Worm (Caenorhabditis elegans) whole organism, L3 larva: ENCODE results near the gene K11H3.2.

Source experiments
- lin-39 ChIP-seq: fragments of 150-350 bp; optimal IDR thresholded peaks from 2 replicates; lab custom pipeline; 2018; ENCODE audit warnings: missing biosample characterization, missing genetic modification reagents, missing genetic modification characterization
- nhr-11 ChIP-seq: fragments of 150-350 bp; optimal IDR thresholded peaks from 2 replicates; lab custom pipeline; 2014; ENCODE audit warnings: missing biosample characterization, missing genetic modification characterization
- nhr-12 ChIP-seq: fragments of 150-350 bp; optimal IDR thresholded peaks from 2 replicates; lab custom pipeline; 2014; ENCODE audit warnings: missing biosample characterization, missing genetic modification characterization
- pha-4 ChIP-seq: fragments of 150-350 bp; optimal IDR thresholded peaks from 2 replicates; lab custom pipeline; 2014; ENCODE audit warnings: missing biosample characterization, missing genetic modification reagents, missing genetic modification characterization
- pqm-1 ChIP-seq: fragments of 150-350 bp; optimal IDR thresholded peaks from 2 replicates; lab custom pipeline; 2017; ENCODE audit warnings: missing biosample characterization, missing genetic modification characterization, inconsistent platforms
- tbx-2 ChIP-seq: sonication (generic microtip); optimal IDR thresholded peaks from 2 replicates; lab custom pipeline; 2016; ENCODE audit warnings: mild to moderate bottlenecking, missing genetic modification characterization, missing compliant biosample characterization

DNA sequence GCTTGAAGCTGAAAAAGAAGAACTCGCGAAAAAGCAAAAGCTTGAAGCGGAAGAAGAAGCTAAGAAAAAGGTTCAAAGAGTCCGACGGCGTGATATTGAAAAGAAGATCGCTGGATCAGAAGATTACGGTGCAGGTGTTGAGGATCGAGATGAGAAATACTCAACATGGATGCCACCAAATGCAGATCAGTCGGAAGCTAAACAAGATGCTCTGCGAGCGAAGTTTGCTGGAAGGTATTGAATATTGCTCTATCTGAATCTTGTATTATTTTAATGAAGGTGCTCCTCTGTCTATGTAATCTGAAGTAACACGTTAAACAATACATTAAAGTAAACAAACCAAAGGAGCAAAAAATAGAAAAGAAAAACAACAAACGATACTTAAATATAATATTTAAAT is 44.1 kb upstream of the K11H3.2 start:
- TF ChIP-seq pqm-1 (tag; lab: Kevin White, UChicago) (no peak), nhr-11 (tag; lab: Kevin White, UChicago) (no peak), tbx-2 (tag; lab: Kevin White, UChicago) (no peak), lin-39 (no peak), nhr-12 (tag; lab: Kevin White, UChicago) (no peak), pha-4 (tag; lab: Kevin White, UChicago) (no peak)
